Worm (Caenorhabditis elegans) whole organism, L1 larva: ENCODE results near the gene lips-10.
A peak's percentile ranks its signal among the peaks of the same experiment; 100 is the strongest.

Experiments
- C04F5.9 ChIP-seq: sonication (generic microtip); optimal IDR thresholded peaks from 2 replicates; lab custom pipeline; 2016; ENCODE audit warnings: missing genetic modification characterization, missing compliant biosample characterization
- C34B4.2 ChIP-seq: sonication (generic microtip); optimal IDR thresholded peaks from 2 replicates; lab custom pipeline; 2017; ENCODE audit warnings: mild to moderate bottlenecking, missing genetic modification characterization, missing compliant biosample characterization
- F16B12.6 ChIP-seq: fragments of 150-350 bp; optimal IDR thresholded peaks from 2 replicates; lab custom pipeline; 2014; ENCODE audit warnings: missing biosample characterization, missing genetic modification characterization
- alr-1 ChIP-seq: fragments of 200-800 bp; sonication (Bioruptor generic); optimal IDR thresholded peaks from 2 replicates; lab custom pipeline; 2018; ENCODE audit warnings: borderline replicate concordance, mild to moderate bottlenecking, missing genetic modification characterization, missing compliant biosample characterization
- aly-2 ChIP-seq: fragments of 150-350 bp; optimal IDR thresholded peaks from 2 replicates; lab custom pipeline; 2014; ENCODE audit warnings: missing biosample characterization, missing genetic modification characterization
- ama-1 ChIP-seq: fragments of 150-350 bp; optimal IDR thresholded peaks from 2 replicates; lab custom pipeline; 2014
- blmp-1 ChIP-seq: fragments of 150-350 bp; optimal IDR thresholded peaks from 2 replicates; lab custom pipeline; 2014; ENCODE audit warnings: missing biosample characterization, missing genetic modification characterization
- ceh-8 ChIP-seq: fragments of 200-800 bp; sonication (Bioruptor generic); optimal IDR thresholded peaks from 2 replicates; lab custom pipeline; 2018; ENCODE audit warnings: mild to moderate bottlenecking, missing genetic modification characterization, moderate library complexity, missing compliant biosample characterization
- ceh-88 ChIP-seq: fragments of 200-800 bp; sonication (Bioruptor generic); IDR thresholded peaks from 2 replicates; pipeline ENCODE4 v1.3.6; 2022; ENCODE audit warnings: missing genetic modification characterization, missing compliant biosample characterization
- dpl-1 ChIP-seq, 3 experiments: fragments of 150-350 bp in 2 of 3; sonication (generic microtip) in 1 of 3; optimal IDR thresholded peaks; 2 replicates each; lab custom pipeline; 2014 to 2017; ENCODE audit warnings: missing biosample characterization in 3 of 3, missing genetic modification characterization in 3 of 3, missing genetic modification reagents in 3 of 3
- dsc-1 ChIP-seq: sonication (generic microtip); optimal IDR thresholded peaks from 2 replicates; lab custom pipeline; 2016; ENCODE audit warnings: mild to moderate bottlenecking, missing genetic modification characterization, missing compliant biosample characterization
- efl-1 ChIP-seq, 4 experiments: fragments of 150-350 bp; optimal IDR thresholded peaks in 3 of 4; peaks in 1 of 4; 1 replicate in 1 of 4; 2 replicates in 3 of 4; lab custom pipeline; 2014; ENCODE audit warnings: missing biosample characterization in 2 of 4, missing genetic modification characterization in 2 of 4, missing genetic modification reagents in 2 of 4
- efl-3 ChIP-seq: fragments of 200-800 bp; sonication (Bioruptor generic); optimal IDR thresholded peaks from 2 replicates; lab custom pipeline; 2018; ENCODE audit warnings: mild to moderate bottlenecking, missing genetic modification characterization, missing compliant biosample characterization
- egl-27 ChIP-seq, 2 experiments: fragments of 150-350 bp in 1 of 2; sonication (generic microtip); optimal IDR thresholded peaks; 3 replicates each; lab custom pipeline; 2017 to 2018; ENCODE audit warnings: missing biosample characterization in 2 of 2, missing genetic modification characterization in 2 of 2, missing genetic modification reagents in 2 of 2
- elt-3 ChIP-seq, 6 experiments: fragments of 150-350 bp in 1 of 6; sonication (generic microtip); optimal IDR thresholded peaks; 2 replicates each; lab custom pipeline; 2017 to 2018; ENCODE audit warnings: missing biosample characterization in 6 of 6, missing genetic modification characterization in 6 of 6, inconsistent platforms in 1 of 6
- ets-5 ChIP-seq: fragments of 200-800 bp; sonication (Bioruptor generic); IDR thresholded peaks from 2 replicates; pipeline ENCODE4 v1.3.6; 2022; ENCODE audit warnings: missing genetic modification characterization, missing compliant biosample characterization
- fkh-4 ChIP-seq: sonication (generic microtip); optimal IDR thresholded peaks from 2 replicates; lab custom pipeline; 2016; ENCODE audit warnings: missing compliant biosample characterization, missing genetic modification characterization, borderline replicate concordance
- grh-1 ChIP-seq: fragments of 200-800 bp; sonication (Bioruptor generic); IDR thresholded peaks from 2 replicates; pipeline ENCODE4 v1.3.6; 2022; ENCODE audit warnings: missing genetic modification reagents, missing genetic modification characterization, missing compliant biosample characterization
- irx-1 ChIP-seq: sonication (generic microtip); optimal IDR thresholded peaks from 2 replicates; lab custom pipeline; 2016; ENCODE audit warnings: missing genetic modification characterization, missing compliant biosample characterization
- isw-1 ChIP-seq: fragments of 200-800 bp; sonication (Bioruptor generic); IDR thresholded peaks from 2 replicates; pipeline ENCODE4 v1.3.6; 2022; ENCODE audit warnings: missing genetic modification characterization, missing compliant biosample characterization
- lin-14 ChIP-seq: fragments of 200-800 bp; sonication (Bioruptor generic); optimal IDR thresholded peaks from 2 replicates; lab custom pipeline; 2018; ENCODE audit warnings: mild to moderate bottlenecking, missing genetic modification characterization, moderate library complexity, missing compliant biosample characterization
- lin-15B ChIP-seq: fragments of 150-350 bp; sonication (generic microtip); optimal IDR thresholded peaks from 3 replicates; lab custom pipeline; 2014; ENCODE audit warnings: missing biosample characterization, missing genetic modification characterization
- lin-35 ChIP-seq, 2 experiments: fragments of 150-350 bp; optimal IDR thresholded peaks; 2 replicates each; lab custom pipeline; 2014; ENCODE audit warnings: missing biosample characterization in 2 of 2, missing genetic modification characterization in 2 of 2, missing genetic modification reagents in 2 of 2
- lin-39 ChIP-seq: fragments of 150-350 bp; optimal IDR thresholded peaks from 2 replicates; lab custom pipeline; 2014; ENCODE audit warnings: missing biosample characterization, missing genetic modification reagents, missing genetic modification characterization
- lsy-2 ChIP-seq, 2 experiments: fragments of 150-350 bp; optimal IDR thresholded peaks; 2 replicates each; lab custom pipeline; 2014; ENCODE audit warnings: missing biosample characterization in 2 of 2, missing genetic modification characterization in 2 of 2
- mab-9 ChIP-seq: fragments of 200-800 bp; sonication (Bioruptor generic); IDR thresholded peaks from 2 replicates; pipeline ENCODE4 v1.3.6; 2022; ENCODE audit warnings: missing genetic modification reagents, missing genetic modification characterization, missing compliant biosample characterization
- mdl-1 ChIP-seq, 2 experiments: fragments of 150-350 bp; optimal IDR thresholded peaks; 2 replicates each; lab custom pipeline; 2014 to 2017; ENCODE audit warnings: missing biosample characterization in 2 of 2, missing genetic modification characterization in 2 of 2, inconsistent platforms in 1 of 2
- mep-1 ChIP-seq: fragments of 150-350 bp; optimal IDR thresholded peaks from 2 replicates; lab custom pipeline; 2014; ENCODE audit warnings: missing biosample characterization, missing genetic modification characterization
- nhr-11 ChIP-seq: fragments of 150-350 bp; optimal IDR thresholded peaks from 2 replicates; lab custom pipeline; 2014; ENCODE audit warnings: missing biosample characterization, missing genetic modification characterization
- nhr-20 ChIP-seq: sonication (generic microtip); optimal IDR thresholded peaks from 2 replicates; lab custom pipeline; 2016; ENCODE audit warnings: mild to moderate bottlenecking, missing genetic modification characterization, missing compliant biosample characterization
- nhr-71 ChIP-seq: sonication (generic microtip); optimal IDR thresholded peaks from 2 replicates; lab custom pipeline; 2016; ENCODE audit warnings: mild to moderate bottlenecking, missing genetic modification characterization, moderate library complexity, missing compliant biosample characterization
- nhr-85 ChIP-seq: sonication (generic microtip); peaks from one replicate; lab custom pipeline; 2016; ENCODE audit warnings: missing genetic modification characterization, inconsistent platforms, missing compliant biosample characterization
- pax-3 ChIP-seq: fragments of 200-800 bp; sonication (Bioruptor generic); optimal IDR thresholded peaks from 2 replicates; lab custom pipeline; 2018; ENCODE audit warnings: mild to moderate bottlenecking, missing genetic modification characterization, moderate library complexity, missing compliant biosample characterization
- pqm-1 ChIP-seq: sonication (generic microtip); optimal IDR thresholded peaks from 3 replicates; lab custom pipeline; 2017; ENCODE audit warnings: missing biosample characterization, missing genetic modification characterization
- rnt-1 ChIP-seq: sonication (generic microtip); optimal IDR thresholded peaks from 2 replicates; lab custom pipeline; 2016; ENCODE audit warnings: mild to moderate bottlenecking, missing genetic modification characterization, moderate library complexity, missing compliant biosample characterization
- skn-1 ChIP-seq: fragments of 150-350 bp; optimal IDR thresholded peaks from 2 replicates; lab custom pipeline; 2014; ENCODE audit warnings: missing biosample characterization, missing genetic modification characterization
- snpc-4 ChIP-seq: fragments of 150-350 bp; optimal IDR thresholded peaks from 2 replicates; lab custom pipeline; 2014; ENCODE audit warnings: missing biosample characterization, missing genetic modification characterization
- snu-23 ChIP-seq: sonication (generic microtip); optimal IDR thresholded peaks from 2 replicates; lab custom pipeline; 2016; ENCODE audit warnings: missing genetic modification characterization, missing compliant biosample characterization
- sox-4 ChIP-seq: sonication (generic microtip); optimal IDR thresholded peaks from 2 replicates; lab custom pipeline; 2016; ENCODE audit warnings: missing genetic modification characterization, missing compliant biosample characterization
- swsn-7 ChIP-seq: sonication (generic microtip); optimal IDR thresholded peaks from 2 replicates; lab custom pipeline; 2016; ENCODE audit warnings: missing genetic modification characterization, missing compliant biosample characterization
- unc-130 ChIP-seq: fragments of 150-350 bp; optimal IDR thresholded peaks from 2 replicates; lab custom pipeline; 2017; ENCODE audit warnings: missing biosample characterization, missing genetic modification characterization, inconsistent platforms
- unc-30 ChIP-seq: sonication (generic microtip); optimal IDR thresholded peaks from 2 replicates; lab custom pipeline; 2017; ENCODE audit warnings: missing biosample characterization, missing genetic modification characterization
- unc-62 ChIP-seq: fragments of 150-350 bp; optimal IDR thresholded peaks from 2 replicates; lab custom pipeline; 2014; ENCODE audit warnings: missing biosample characterization, missing genetic modification reagents, missing genetic modification characterization
- unc-86 ChIP-seq: sonication (generic microtip); optimal IDR thresholded peaks from 2 replicates; lab custom pipeline; 2016; ENCODE audit warnings: missing genetic modification characterization, missing compliant biosample characterization
- xbp-1 ChIP-seq: sonication (generic microtip); optimal IDR thresholded peaks from 2 replicates; lab custom pipeline; 2016; ENCODE audit warnings: missing genetic modification characterization, missing compliant biosample characterization

The lips-10 gene

ce11 chrII:8457438-8457837 is 18.5 kb downstream of the lips-10 start, which contains the start of gene zyg-9 (continued):
- TF ChIP-seq unc-86 (tag; lab: Kevin White, UChicago): no peak
- TF ChIP-seq sox-4 (tag; lab: Kevin White, UChicago): no peak
- peak in 1 of 2 experiments; percentile 25 for TF ChIP-seq mdl-1 (tag; optimal IDR thresholded peaks at IDR 0.05; lab: Kevin White, UChicago)
- no peak for TF ChIP-seq alr-1 (tag; lab: Kevin White, UChicago)
- no peak for TF ChIP-seq grh-1
- TF ChIP-seq isw-1 (GFP tag; lab: Robert Waterston, UW): no peak
- TF ChIP-seq lin-15B (tag; lab: Kevin White, UChicago): no peak
- TF ChIP-seq snu-23: no peak
- TF ChIP-seq efl-3 (GFP tag; lab: Kevin White, UChicago): no peak
- TF ChIP-seq mab-9: no peak
- peak; percentile 50 for TF ChIP-seq skn-1 (tag; lab: Kevin White, UChicago)
- no peak for TF ChIP-seq ets-5 (GFP tag; lab: Robert Waterston, UW)
- no peak for TF ChIP-seq rnt-1
- TF ChIP-seq ama-1 (lab: Kevin White, UChicago): no peak
- no peak for TF ChIP-seq unc-62 (GFP tag; lab: Kevin White, UChicago)
- TF ChIP-seq ceh-88: no peak
- TF ChIP-seq snpc-4 (tag; lab: Kevin White, UChicago): no peak
- TF ChIP-seq lin-39 (tag; lab: Kevin White, UChicago): no peak
- TF ChIP-seq, all 84 proteins: peak for 12

ce11 chrII:8464448-8464898 is 25.5 kb downstream of the lips-10 start, which contains the start of gene fars-3:
Gene fars-3 (plus strand): TSS chrII:8464848.
- TF ChIP-seq unc-30 (tag; lab: Kevin White, UChicago) (no peak), mep-1 (tag; lab: Kevin White, UChicago) (peak; percentile 70), C34B4.2 (tag; lab: Kevin White, UChicago) (no peak), nhr-20 (tag; lab: Kevin White, UChicago) (peak; percentile 5), xbp-1 (peak; percentile 13), blmp-1 (tag; lab: Kevin White, UChicago) (peak; percentile 52), aly-2 (tag; lab: Kevin White, UChicago) (peak; percentile 46), unc-130 (peak; percentile 38), pqm-1 (no peak), mdl-1 (tag; optimal IDR thresholded peaks at IDR 0.05; lab: Kevin White, UChicago) (no peak), ama-1 (lab: Kevin White, UChicago) (peak; percentile 17), snu-23 (peak; percentile 31), lsy-2 (tag; optimal IDR thresholded peaks at IDR 0.05; lab: Kevin White, UChicago) (peak; percentile 33 to 59), dpl-1 (GFP tag; optimal IDR thresholded peaks at IDR 0.05; lab: Kevin White, UChicago) (peak in 1 of 3 experiments; percentile 52), skn-1 (tag; lab: Kevin White, UChicago) (peak; percentile 25), unc-62 (GFP tag; lab: Kevin White, UChicago) (no peak), swsn-7 (tag; lab: Kevin White, UChicago) (peak; percentile 8), snpc-4 (tag; lab: Kevin White, UChicago) (peak; percentile 12), nhr-85 (peak; percentile 38), isw-1 (GFP tag; lab: Robert Waterston, UW) (no peak), nhr-71 (tag; lab: Kevin White, UChicago) (peak; percentile 30), C04F5.9 (tag; lab: Kevin White, UChicago) (no peak), ceh-8 (GFP tag; lab: Kevin White, UChicago) (no peak), F16B12.6 (tag; lab: Kevin White, UChicago) (peak; percentile 78), efl-1 (optimal IDR thresholded peaks at IDR 0.05; lab: Kevin White, UChicago) (peak; percentile 1 to 8), efl-1 (GFP tag; optimal IDR thresholded peaks at IDR 0.05 in 1 of 2; lab: Kevin White, UChicago) (peak in 1 of 2 experiments; percentile 36), elt-3 (tag; optimal IDR thresholded peaks at IDR 0.05; lab: Kevin White, UChicago) (no peak), lin-35 (GFP tag; optimal IDR thresholded peaks at IDR 0.05; lab: Kevin White, UChicago) (peak in 1 of 2 experiments; percentile 28)

ce11 chrII:8466874-8467273 is 27.9 kb downstream of the lips-10 start, which contains the start of gene F22B5.10:
Gene F22B5.10 (plus strand): TSS chrII:8467174.
- TF ChIP-seq lin-14 (GFP tag; lab: Kevin White, UChicago): no peak
- TF ChIP-seq fkh-4 (tag; lab: Kevin White, UChicago): no peak
- no peak for TF ChIP-seq lin-15B (tag; lab: Kevin White, UChicago)
- TF ChIP-seq pax-3: no peak
- TF ChIP-seq irx-1 (tag; lab: Kevin White, UChicago): no peak
- TF ChIP-seq dsc-1 (tag; lab: Kevin White, UChicago): no peak
- no peak for TF ChIP-seq snpc-4 (tag; lab: Kevin White, UChicago)
- TF ChIP-seq ceh-88: no peak
- no peak for TF ChIP-seq mdl-1 (tag; optimal IDR thresholded peaks at IDR 0.05; lab: Kevin White, UChicago)
- no peak for TF ChIP-seq nhr-11
- no peak for TF ChIP-seq egl-27 (tag; optimal IDR thresholded peaks at IDR 0.05; lab: Kevin White, UChicago)
